ENCODE assay signal across 1 worm cellular context in the genomic region with DNA sequence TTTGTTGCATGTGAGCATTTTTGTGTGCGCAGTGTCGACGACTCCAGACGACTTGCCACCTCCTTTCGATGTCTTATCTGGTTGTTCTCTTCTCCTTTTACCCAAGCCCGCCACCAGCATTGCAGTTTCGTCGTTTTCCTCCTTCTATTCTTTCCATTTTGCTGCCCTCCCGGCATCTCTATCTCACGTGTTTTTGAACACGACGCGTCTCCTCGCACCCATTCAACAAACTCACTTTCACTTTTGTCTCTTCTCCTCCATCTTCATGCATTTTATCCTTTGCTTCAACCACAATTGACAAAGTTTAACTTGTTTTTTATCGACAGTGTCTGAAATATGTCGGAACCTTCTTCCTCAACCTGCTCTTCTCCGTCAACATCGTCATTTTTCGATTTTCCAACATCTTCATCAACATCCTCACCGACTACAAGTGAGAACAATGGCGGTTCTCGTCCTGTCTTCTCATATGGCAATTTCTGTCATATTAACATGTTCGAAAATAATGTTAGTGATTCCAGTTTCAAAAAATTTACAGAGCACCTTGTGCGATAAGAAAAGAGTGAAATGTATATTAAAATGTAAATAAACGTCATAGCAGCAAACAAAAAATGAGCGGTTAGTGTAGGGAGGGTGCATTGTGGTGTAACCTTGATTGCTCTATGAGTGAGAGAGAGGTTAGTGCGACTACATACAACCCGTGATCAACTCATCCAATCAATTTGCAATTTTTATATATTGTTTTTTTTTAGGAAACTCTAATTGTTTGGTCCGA.
TF ChIP-seq lines count a peak whose summit lies in the region.

Gene fip-4, minus strand, starts transcription at position 636 of the 772 bp plus-strand sequence.

TF ChIP-seq in whole organism, L1 larva, 84 proteins besides CTCF, POLR2A, EP300 and RAD21 (continued from another document):
- no peak for TF ChIP-seq ceh-90 (tag; optimal IDR thresholded peaks at IDR 0.05; lab: Kevin White, UChicago)
- TF ChIP-seq nhr-71 (tag; optimal IDR thresholded peaks at IDR 0.05; lab: Kevin White, UChicago) = peak; percentile 52
- peak; percentile 7 for TF ChIP-seq irx-1 (tag; optimal IDR thresholded peaks at IDR 0.05; lab: Kevin White, UChicago)
- no peak for TF ChIP-seq xbp-1 (tag; optimal IDR thresholded peaks at IDR 0.05; lab: Kevin White, UChicago)
- TF ChIP-seq dpl-1 (GFP tag; optimal IDR thresholded peaks at IDR 0.05; lab: Kevin White, UChicago) = peak in 1 of 3 experiments; percentile 2
- no peak for TF ChIP-seq unc-62 (GFP tag; optimal IDR thresholded peaks at IDR 0.05; lab: Kevin White, UChicago)
- no peak for TF ChIP-seq hlh-17 (GFP tag; optimal IDR thresholded peaks at IDR 0.05; lab: Kevin White, UChicago; ENCODE audit: borderline replicate concordance)
- TF ChIP-seq nhr-11 (tag; optimal IDR thresholded peaks at IDR 0.05; lab: Kevin White, UChicago) = no peak
- TF ChIP-seq nhr-90 (tag; optimal IDR thresholded peaks at IDR 0.05; lab: Kevin White, UChicago; ENCODE audit: poor library complexity) = peak; percentile 26
- TF ChIP-seq ceh-63 (GFP tag; optimal IDR thresholded peaks at IDR 0.05; lab: Kevin White, UChicago) = no peak
- no peak for TF ChIP-seq lin-13 (GFP tag; optimal IDR thresholded peaks at IDR 0.05; lab: Kevin White, UChicago)
- TF ChIP-seq nhr-28 (tag; optimal IDR thresholded peaks at IDR 0.05; lab: Kevin White, UChicago) = no peak
- no peak for TF ChIP-seq snpc-4 (tag; optimal IDR thresholded peaks at IDR 0.05; lab: Kevin White, UChicago)
- TF ChIP-seq rnt-1 (tag; optimal IDR thresholded peaks at IDR 0.05; lab: Kevin White, UChicago) = no peak
- no peak for TF ChIP-seq unc-86 (tag; optimal IDR thresholded peaks at IDR 0.05; lab: Kevin White, UChicago)
- TF ChIP-seq jun-1 (tag; optimal IDR thresholded peaks at IDR 0.05; lab: Kevin White, UChicago) = no peak
- no peak for TF ChIP-seq hpl-2 (GFP tag; optimal IDR thresholded peaks at IDR 0.05; lab: Kevin White, UChicago)
- TF ChIP-seq swsn-7 (tag; optimal IDR thresholded peaks at IDR 0.05; lab: Kevin White, UChicago) = no peak
- peak in 3 of 6 experiments; percentile 7 to 75 (median 49) for TF ChIP-seq elt-3 (tag; optimal IDR thresholded peaks at IDR 0.05; lab: Kevin White, UChicago)
- no peak for TF ChIP-seq zip-4 (GFP tag; optimal IDR thresholded peaks at IDR 0.05; lab: Kevin White, UChicago)
- TF ChIP-seq nhr-237 (tag; optimal IDR thresholded peaks at IDR 0.05; lab: Kevin White, UChicago) = no peak
- TF ChIP-seq lir-3 (tag; optimal IDR thresholded peaks at IDR 0.05; lab: Kevin White, UChicago; ENCODE audit: poor library complexity) = no peak
- TF ChIP-seq isw-1 (GFP tag; IDR thresholded peaks at IDR 0.05; lab: Robert Waterston, UW) = no peak
- no peak for TF ChIP-seq dsc-1 (tag; optimal IDR thresholded peaks at IDR 0.05; lab: Kevin White, UChicago)
- TF ChIP-seq mef-2 (tag; optimal IDR thresholded peaks at IDR 0.05; lab: Kevin White, UChicago) = no peak
- TF ChIP-seq pax-3 (tag; optimal IDR thresholded peaks at IDR 0.05; lab: Kevin White, UChicago) = no peak
- TF ChIP-seq fos-1 (tag; optimal IDR thresholded peaks at IDR 0.05; lab: Kevin White, UChicago) = no peak
- TF ChIP-seq fkh-10 (GFP tag; optimal IDR thresholded peaks at IDR 0.05; lab: Kevin White, UChicago) = no peak
- TF ChIP-seq nhr-85 (tag; lab: Kevin White, UChicago) = peak; percentile 87
- TF ChIP-seq efl-3 (GFP tag; optimal IDR thresholded peaks at IDR 0.05; lab: Kevin White, UChicago) = no peak
- peak in 1 of 2 experiments; percentile 2 for TF ChIP-seq ztf-11 (tag; optimal IDR thresholded peaks at IDR 0.05; lab: Kevin White, UChicago)
- no peak for TF ChIP-seq lin-15B (tag; optimal IDR thresholded peaks at IDR 0.05; lab: Kevin White, UChicago)
- TF ChIP-seq snu-23 (GFP tag; optimal IDR thresholded peaks at IDR 0.05; lab: Kevin White, UChicago) = peak; percentile 56
- TF ChIP-seq F16B12.6 (tag; optimal IDR thresholded peaks at IDR 0.05; lab: Kevin White, UChicago) = no peak
- TF ChIP-seq grh-1 (GFP tag; IDR thresholded peaks at IDR 0.05; lab: Robert Waterston, UW) = 0 out of 2 replicates have a peak, but pooled peaks have one; percentile 42
- TF ChIP-seq sox-4 (tag; optimal IDR thresholded peaks at IDR 0.05; lab: Kevin White, UChicago) = no peak
- TF ChIP-seq lin-35 (GFP tag; optimal IDR thresholded peaks at IDR 0.05; lab: Kevin White, UChicago) = peak in 1 of 2 experiments; percentile 61
- TF ChIP-seq mab-9 (GFP tag; IDR thresholded peaks at IDR 0.05; lab: Robert Waterston, UW) = no peak
- TF ChIP-seq ceh-8 (GFP tag; optimal IDR thresholded peaks at IDR 0.05; lab: Kevin White, UChicago) = no peak
- TF ChIP-seq C04F5.9 (tag; optimal IDR thresholded peaks at IDR 0.05; lab: Kevin White, UChicago) = no peak
- TF ChIP-seq hlh-4 (tag; optimal IDR thresholded peaks at IDR 0.05; lab: Kevin White, UChicago) = no peak
TF ChIP-seq in whole organism, L1 larva: peak in this region for 24.
